Worm (Caenorhabditis elegans) whole organism, L1 larva: ENCODE results near the gene Y43B11AR.1.

Experiments
- dpl-1 ChIP-seq, 3 experiments: fragments of 150-350 bp in 2 of 3; sonication (generic microtip) in 1 of 3; optimal IDR thresholded peaks; 2 replicates each; lab custom pipeline; 2014 to 2017; ENCODE audit warnings: missing biosample characterization in 3 of 3, missing genetic modification characterization in 3 of 3, missing genetic modification reagents in 3 of 3
- elt-2 ChIP-seq: sonication (generic microtip); optimal IDR thresholded peaks from 2 replicates; lab custom pipeline; 2016; ENCODE audit warnings: missing genetic modification characterization, mild to moderate bottlenecking, inconsistent platforms, missing compliant biosample characterization, missing genetic modification reagents
- ets-5 ChIP-seq: fragments of 200-800 bp; sonication (Bioruptor generic); IDR thresholded peaks from 2 replicates; pipeline ENCODE4 v1.3.6; 2022; ENCODE audit warnings: missing genetic modification characterization, missing compliant biosample characterization
- hlh-4 ChIP-seq: sonication (generic microtip); optimal IDR thresholded peaks from 2 replicates; lab custom pipeline; 2016; ENCODE audit warnings: mild to moderate bottlenecking, missing genetic modification characterization, missing compliant biosample characterization
- lsy-2 ChIP-seq, 2 experiments: fragments of 150-350 bp; optimal IDR thresholded peaks; 2 replicates each; lab custom pipeline; 2014; ENCODE audit warnings: missing biosample characterization in 2 of 2, missing genetic modification characterization in 2 of 2
- mep-1 ChIP-seq: fragments of 150-350 bp; optimal IDR thresholded peaks from 2 replicates; lab custom pipeline; 2014; ENCODE audit warnings: missing biosample characterization, missing genetic modification characterization
- nhr-12 ChIP-seq: sonication (generic microtip); optimal IDR thresholded peaks from 2 replicates; lab custom pipeline; 2017; ENCODE audit warnings: missing biosample characterization, missing genetic modification characterization
- nhr-237 ChIP-seq: fragments of 150-350 bp; optimal IDR thresholded peaks from 2 replicates; lab custom pipeline; 2014; ENCODE audit warnings: missing biosample characterization, missing genetic modification characterization
- skn-1 ChIP-seq: fragments of 150-350 bp; optimal IDR thresholded peaks from 2 replicates; lab custom pipeline; 2014; ENCODE audit warnings: missing biosample characterization, missing genetic modification characterization
- zag-1 ChIP-seq: fragments of 150-350 bp; optimal IDR thresholded peaks from 2 replicates; lab custom pipeline; 2014; ENCODE audit warnings: missing biosample characterization, missing genetic modification characterization

DNA sequence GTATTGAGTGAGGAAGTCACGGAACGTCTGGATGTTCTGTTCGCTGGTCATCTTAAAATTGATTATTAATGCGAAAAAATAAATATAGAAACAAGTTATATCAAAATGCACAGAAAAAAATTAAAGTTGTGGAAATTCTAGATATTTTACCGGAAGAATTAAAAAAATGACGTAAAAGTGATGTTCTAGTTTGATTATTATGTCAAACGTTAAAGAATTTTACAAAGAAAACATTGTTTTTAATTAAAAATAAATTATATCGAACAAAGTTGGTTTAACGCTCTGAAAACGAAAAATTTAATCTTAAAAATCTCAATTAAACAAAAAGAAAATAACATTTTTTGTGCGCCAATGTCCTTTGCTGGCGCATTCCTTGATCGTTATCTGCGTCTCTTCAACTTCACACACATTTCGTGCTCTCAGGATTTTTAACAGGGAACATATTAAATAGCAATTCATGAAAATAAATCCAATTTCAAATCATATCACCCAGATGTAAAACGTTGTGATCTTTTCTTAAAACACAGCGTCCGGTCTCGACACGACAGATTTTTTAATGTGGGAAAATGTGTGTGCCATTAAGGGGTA, 36.7 kb upstream of the Y43B11AR.1 start, which contains the start of gene tin-9.1:
- TF ChIP-seq nhr-237 (tag; lab: Kevin White, UChicago) (peak; percentile 36), lsy-2 (tag; optimal IDR thresholded peaks at IDR 0.05; lab: Kevin White, UChicago) (peak; percentile 89 to 92), mep-1 (tag; lab: Kevin White, UChicago) (peak; percentile 95), zag-1 (tag; lab: Kevin White, UChicago) (no peak), elt-2 (peak; percentile 30), ets-5 (no peak), skn-1 (tag; lab: Kevin White, UChicago) (peak; percentile 89), nhr-12 (tag; lab: Kevin White, UChicago) (no peak), dpl-1 (GFP tag; optimal IDR thresholded peaks at IDR 0.05; lab: Kevin White, UChicago) (peak; percentile 68 to 83 (median 81)), hlh-4 (no peak)
